Worm (Caenorhabditis elegans) whole organism, L3 larva: ENCODE data around the gene capa-1.

Experiments used
- R02D3.7 ChIP-seq: fragments of 150-350 bp; optimal IDR thresholded peaks from 2 replicates; lab custom pipeline; 2014; ENCODE audit warnings: missing biosample characterization, missing genetic modification characterization
- aly-2 ChIP-seq: fragments of 150-350 bp; optimal IDR thresholded peaks from 2 replicates; lab custom pipeline; 2014; ENCODE audit warnings: missing biosample characterization, missing genetic modification characterization
- ama-1 ChIP-seq: fragments of 150-350 bp; optimal IDR thresholded peaks from 2 replicates; lab custom pipeline; 2018
- ceh-16 ChIP-seq: sonication (generic microtip); optimal IDR thresholded peaks from 2 replicates; lab custom pipeline; 2017; ENCODE audit warnings: missing biosample characterization, missing genetic modification characterization
- ceh-28 ChIP-seq: fragments of 150-350 bp; optimal IDR thresholded peaks from 2 replicates; lab custom pipeline; 2014; ENCODE audit warnings: missing biosample characterization, missing genetic modification reagents, missing genetic modification characterization
- ceh-82 ChIP-seq: fragments of 150-350 bp; optimal IDR thresholded peaks from 2 replicates; lab custom pipeline; 2014; ENCODE audit warnings: missing biosample characterization, missing genetic modification characterization
- ceh-9 ChIP-seq: sonication (generic microtip); optimal IDR thresholded peaks from 2 replicates; lab custom pipeline; 2018; ENCODE audit warnings: missing biosample characterization, missing genetic modification characterization
- daf-12 ChIP-seq: fragments of 150-350 bp; optimal IDR thresholded peaks from 2 replicates; lab custom pipeline; 2014; ENCODE audit warnings: missing biosample characterization, missing genetic modification reagents, missing genetic modification characterization
- egl-27 ChIP-seq: sonication (generic microtip); optimal IDR thresholded peaks from 4 replicates; lab custom pipeline; 2017; ENCODE audit warnings: missing biosample characterization, missing genetic modification reagents, missing genetic modification characterization
- elt-1 ChIP-seq: fragments of 150-350 bp; optimal IDR thresholded peaks from 2 replicates; lab custom pipeline; 2014; ENCODE audit warnings: missing biosample characterization, missing genetic modification characterization
- elt-2 ChIP-seq: sonication (generic microtip); optimal IDR thresholded peaks from 2 replicates; lab custom pipeline; 2016; ENCODE audit warnings: missing genetic modification reagents, mild to moderate bottlenecking, missing genetic modification characterization, missing compliant biosample characterization
- eor-1 ChIP-seq, 2 experiments: fragments of 150-350 bp; optimal IDR thresholded peaks; 2 replicates each; lab custom pipeline; 2014 to 2018; ENCODE audit warnings: missing biosample characterization in 2 of 2, missing genetic modification characterization in 2 of 2
- fkh-10 ChIP-seq: sonication (generic microtip); optimal IDR thresholded peaks from 2 replicates; lab custom pipeline; 2017; ENCODE audit warnings: missing biosample characterization, missing genetic modification reagents, missing genetic modification characterization
- fkh-2 ChIP-seq: fragments of 150-350 bp; optimal IDR thresholded peaks from 2 replicates; lab custom pipeline; 2014; ENCODE audit warnings: missing biosample characterization, missing genetic modification reagents, missing genetic modification characterization
- fos-1 ChIP-seq: fragments of 150-350 bp; optimal IDR thresholded peaks from 2 replicates; lab custom pipeline; 2014; ENCODE audit warnings: missing biosample characterization, missing genetic modification characterization
- hmg-11 ChIP-seq: sonication (generic microtip); optimal IDR thresholded peaks from 2 replicates; lab custom pipeline; 2016; ENCODE audit warnings: missing genetic modification characterization, missing compliant biosample characterization
- jun-1 ChIP-seq: fragments of 150-350 bp; optimal IDR thresholded peaks from 2 replicates; lab custom pipeline; 2014; ENCODE audit warnings: missing biosample characterization, missing genetic modification reagents, missing genetic modification characterization
- lin-15B ChIP-seq: fragments of 150-350 bp; optimal IDR thresholded peaks from 2 replicates; lab custom pipeline; 2014; ENCODE audit warnings: missing biosample characterization, missing genetic modification characterization
- lin-39 ChIP-seq: fragments of 150-350 bp; optimal IDR thresholded peaks from 2 replicates; lab custom pipeline; 2018; ENCODE audit warnings: missing biosample characterization, missing genetic modification reagents, missing genetic modification characterization
- mml-1 ChIP-seq: fragments of 150-350 bp; sonication (generic microtip); optimal IDR thresholded peaks from 3 replicates; lab custom pipeline; 2014; ENCODE audit warnings: missing biosample characterization, missing genetic modification characterization
- nfya-1 ChIP-seq: sonication (generic microtip); optimal IDR thresholded peaks from 2 replicates; lab custom pipeline; 2017; ENCODE audit warnings: missing genetic modification characterization, mild to moderate bottlenecking, missing compliant biosample characterization, antibody characterized with exemption, moderate library complexity; ENCODE audit not compliant: insufficient read depth
- nhr-11 ChIP-seq: fragments of 150-350 bp; optimal IDR thresholded peaks from 2 replicates; lab custom pipeline; 2014; ENCODE audit warnings: missing biosample characterization, missing genetic modification characterization
- nhr-12 ChIP-seq: fragments of 150-350 bp; optimal IDR thresholded peaks from 2 replicates; lab custom pipeline; 2014; ENCODE audit warnings: missing biosample characterization, missing genetic modification characterization
- nhr-23 ChIP-seq: fragments of 150-350 bp; optimal IDR thresholded peaks from 2 replicates; lab custom pipeline; 2014; ENCODE audit warnings: missing biosample characterization, missing genetic modification reagents, missing genetic modification characterization
- nhr-28 ChIP-seq: fragments of 150-350 bp; optimal IDR thresholded peaks from 2 replicates; lab custom pipeline; 2014; ENCODE audit warnings: missing biosample characterization, missing genetic modification characterization
- nhr-43 ChIP-seq: sonication (generic microtip); optimal IDR thresholded peaks from 2 replicates; lab custom pipeline; 2016; ENCODE audit warnings: mild to moderate bottlenecking, missing genetic modification characterization, missing compliant biosample characterization; ENCODE audit not compliant: poor library complexity, severe bottlenecking
- nhr-76 ChIP-seq: fragments of 150-350 bp; sonication (generic microtip); optimal IDR thresholded peaks from 5 replicates; lab custom pipeline; 2014; ENCODE audit warnings: missing biosample characterization, missing genetic modification characterization
- nhr-77 ChIP-seq: fragments of 150-350 bp; optimal IDR thresholded peaks from 2 replicates; lab custom pipeline; 2014; ENCODE audit warnings: missing biosample characterization, missing genetic modification characterization
- pha-4 ChIP-seq: fragments of 150-350 bp; optimal IDR thresholded peaks from 2 replicates; lab custom pipeline; 2014; ENCODE audit warnings: missing biosample characterization, missing genetic modification reagents, missing genetic modification characterization
- pqm-1 ChIP-seq: fragments of 150-350 bp; optimal IDR thresholded peaks from 2 replicates; lab custom pipeline; 2017; ENCODE audit warnings: missing biosample characterization, missing genetic modification characterization, inconsistent platforms
- sea-2 ChIP-seq: fragments of 150-350 bp; sonication (generic microtip); optimal IDR thresholded peaks from 4 replicates; lab custom pipeline; 2014; ENCODE audit warnings: missing biosample characterization, missing genetic modification reagents, missing genetic modification characterization
- skn-1 ChIP-seq: fragments of 150-350 bp; optimal IDR thresholded peaks from 2 replicates; lab custom pipeline; 2014; ENCODE audit warnings: missing biosample characterization, missing genetic modification characterization
- snpc-4 ChIP-seq: fragments of 150-350 bp; optimal IDR thresholded peaks from 2 replicates; lab custom pipeline; 2014; ENCODE audit warnings: missing biosample characterization, missing genetic modification characterization
- tbx-2 ChIP-seq: sonication (generic microtip); optimal IDR thresholded peaks from 2 replicates; lab custom pipeline; 2016; ENCODE audit warnings: mild to moderate bottlenecking, missing genetic modification characterization, missing compliant biosample characterization
- unc-62 ChIP-seq: fragments of 150-350 bp; sonication (generic microtip); optimal IDR thresholded peaks from 4 replicates; lab custom pipeline; 2014; ENCODE audit warnings: missing biosample characterization, missing genetic modification reagents, missing genetic modification characterization
- zag-1 ChIP-seq: fragments of 150-350 bp; optimal IDR thresholded peaks from 2 replicates; lab custom pipeline; 2014; ENCODE audit warnings: missing biosample characterization, missing genetic modification characterization

Gene capa-1

DNA sequence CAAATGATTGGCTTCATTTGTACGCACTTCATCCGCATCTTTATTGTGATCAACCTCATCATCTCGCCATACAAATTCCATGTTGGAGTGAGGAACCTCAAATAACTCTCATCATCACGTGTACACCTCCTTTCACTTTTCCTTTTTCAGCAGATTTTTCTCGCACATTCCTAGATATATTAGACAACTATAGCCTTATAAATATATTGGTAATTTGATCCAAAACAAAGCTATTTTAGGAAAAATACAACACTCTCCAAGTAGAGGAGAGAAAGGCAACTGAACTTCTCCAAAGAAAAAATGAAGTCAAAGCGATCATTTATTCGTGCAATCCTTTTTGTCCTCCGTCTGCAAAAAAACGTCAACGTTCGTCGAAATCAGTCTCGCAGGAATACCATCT is 39.6 kb downstream of the capa-1 start, which contains the start of gene R07E4.1:
R07E4.1 (plus strand) TSS at position 301 of the 400 bp plus-strand sequence.
- TF ChIP-seq ama-1 (lab: Kevin White, UChicago) (no peak), fos-1 (tag; lab: Kevin White, UChicago) (no peak), ceh-28 (no peak), eor-1 (tag; optimal IDR thresholded peaks at IDR 0.05; lab: Kevin White, UChicago) (no peak), nhr-12 (tag; lab: Kevin White, UChicago) (no peak), nhr-77 (tag; lab: Kevin White, UChicago) (no peak), nhr-23 (no peak), skn-1 (tag; lab: Kevin White, UChicago) (no peak), tbx-2 (tag; lab: Kevin White, UChicago) (no peak), lin-15B (tag; lab: Kevin White, UChicago) (no peak), ceh-16 (tag; lab: Kevin White, UChicago) (no peak), pha-4 (tag; lab: Kevin White, UChicago) (no peak), mml-1 (tag; lab: Kevin White, UChicago) (no peak), nhr-76 (tag; lab: Kevin White, UChicago) (no peak), R02D3.7 (no peak), nfya-1 (tag; lab: Kevin White, UChicago) (no peak)

DNA sequence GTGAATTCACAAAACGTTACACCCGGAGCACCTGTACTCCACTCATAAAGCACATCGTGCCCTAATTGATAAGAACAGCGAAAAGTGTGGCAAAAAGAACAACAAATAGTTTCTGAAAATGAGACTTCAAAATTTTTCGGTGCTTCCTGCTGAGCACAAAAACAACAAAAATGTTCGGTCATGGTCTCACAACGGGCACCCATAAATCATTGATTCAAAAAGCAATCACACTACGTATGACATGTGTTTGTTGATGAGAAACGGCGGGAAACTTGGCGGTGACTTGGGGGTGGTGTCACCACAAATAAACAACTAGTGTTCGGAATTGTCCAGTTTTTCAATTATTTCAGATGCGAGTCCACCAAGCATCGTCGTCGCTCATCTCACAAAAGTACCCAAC is 41.7 kb downstream of the capa-1 start:
- no peak for TF ChIP-seq pha-4 (tag; lab: Kevin White, UChicago)
- no peak for TF ChIP-seq snpc-4
- no peak for TF ChIP-seq elt-1 (tag; lab: Kevin White, UChicago)
- no peak for TF ChIP-seq nfya-1 (tag; lab: Kevin White, UChicago)
- no peak for TF ChIP-seq sea-2 (GFP tag; lab: Kevin White, UChicago)
- no peak for TF ChIP-seq nhr-23
- TF ChIP-seq nhr-43 = no peak
- no peak for TF ChIP-seq zag-1 (tag; lab: Kevin White, UChicago)
- TF ChIP-seq eor-1 (tag; optimal IDR thresholded peaks at IDR 0.05; lab: Kevin White, UChicago) = no peak
- no peak for TF ChIP-seq ceh-9 (tag; lab: Kevin White, UChicago)
- TF ChIP-seq ceh-16 (tag; lab: Kevin White, UChicago) = no peak
- no peak for TF ChIP-seq ceh-82
- TF ChIP-seq daf-12 (tag; lab: Kevin White, UChicago) = no peak
- TF ChIP-seq hmg-11 (tag; lab: Kevin White, UChicago) = no peak
- no peak for TF ChIP-seq fkh-10 (GFP tag; lab: Kevin White, UChicago)
- no peak for TF ChIP-seq nhr-28 (tag; lab: Kevin White, UChicago)

DNA sequence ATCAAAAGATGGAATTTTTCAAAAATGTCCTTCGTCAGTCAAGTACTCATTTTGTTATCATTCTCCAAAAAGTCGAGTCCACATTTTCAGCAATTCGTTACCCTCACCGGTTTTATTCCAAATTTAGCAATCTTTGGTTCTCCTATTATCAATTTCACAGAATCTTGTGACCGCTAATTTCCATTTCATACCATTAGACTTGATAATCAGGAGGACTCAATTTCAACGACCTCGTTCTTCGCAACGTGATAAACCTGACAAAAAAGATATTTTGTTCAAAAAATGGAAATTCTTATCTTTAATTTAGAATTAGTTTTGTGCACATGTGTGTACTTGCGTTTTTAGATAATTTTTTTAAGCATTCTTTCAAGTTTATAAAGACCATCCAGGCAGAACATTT is 43.4 kb downstream of the capa-1 start:
- TF ChIP-seq nhr-43 (no peak), pqm-1 (tag; lab: Kevin White, UChicago) (no peak), ceh-82 (no peak), mml-1 (tag; lab: Kevin White, UChicago) (no peak), R02D3.7 (no peak), ceh-16 (tag; lab: Kevin White, UChicago) (no peak), nhr-12 (tag; lab: Kevin White, UChicago) (no peak), pha-4 (tag; lab: Kevin White, UChicago) (peak; percentile 22), aly-2 (tag; lab: Kevin White, UChicago) (no peak), lin-39 (tag; lab: Kevin White, UChicago) (no peak), nhr-77 (tag; lab: Kevin White, UChicago) (no peak), egl-27 (no peak), zag-1 (tag; lab: Kevin White, UChicago) (no peak), nhr-11 (tag; lab: Kevin White, UChicago) (no peak), jun-1 (tag; lab: Kevin White, UChicago) (peak; percentile 43), sea-2 (GFP tag; lab: Kevin White, UChicago) (no peak), skn-1 (tag; lab: Kevin White, UChicago) (no peak), eor-1 (tag; optimal IDR thresholded peaks at IDR 0.05; lab: Kevin White, UChicago) (no peak), unc-62 (no peak), elt-2 (tag; lab: Kevin White, UChicago) (peak; percentile 91), nhr-23 (no peak), fkh-2 (tag; lab: Kevin White, UChicago) (no peak)
